Worm (Caenorhabditis elegans): ENCODE measurements around the gene C14B9.2.

DNA sequence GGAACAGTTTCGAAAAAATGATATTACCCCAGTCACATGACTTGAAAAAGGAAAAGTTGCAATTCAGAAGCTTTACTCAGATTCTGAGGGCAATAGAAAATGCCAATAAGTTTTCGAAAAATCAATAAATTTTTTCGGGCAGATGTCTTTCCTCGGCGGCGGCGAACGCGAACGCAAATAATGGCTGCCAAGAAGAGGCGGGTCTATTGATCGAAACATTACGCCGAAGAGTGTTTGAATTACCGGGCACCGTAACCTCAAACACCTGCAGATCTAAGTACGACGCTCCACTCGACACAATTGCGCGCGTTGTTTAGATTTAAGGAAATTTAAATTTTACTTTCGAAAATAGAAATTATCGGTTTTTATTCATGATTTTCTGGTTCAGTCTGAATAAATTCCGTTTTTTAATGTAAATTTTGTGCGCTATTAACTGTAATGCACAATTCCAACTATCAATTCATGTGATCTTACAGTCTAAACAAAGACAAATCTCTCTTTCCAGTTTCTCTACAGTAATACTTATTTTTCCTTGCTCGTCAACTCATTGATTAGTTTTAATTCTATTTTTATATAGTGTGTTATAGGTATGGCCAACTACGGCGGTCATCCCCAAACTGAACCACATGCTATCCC lies 30.4 kb downstream of the C14B9.2 start, which contains the start of gene prp-8:
- no peak for TF ChIP-seq nhr-237 (tag; optimal IDR thresholded peaks at IDR 0.05)
- peak; percentile 84 for TF ChIP-seq pha-4 (tag; optimal IDR thresholded peaks at IDR 0.05)
- TF ChIP-seq elt-1 (tag; optimal IDR thresholded peaks at IDR 0.05; ENCODE audit: borderline replicate concordance, insufficient read depth), result peak; percentile 38
- TF ChIP-seq lsy-2 (tag; optimal IDR thresholded peaks at IDR 0.05), result peak; percentile 97
- peak; percentile 86 for TF ChIP-seq lin-13 (tag; optimal IDR thresholded peaks at IDR 0.05)
- TF ChIP-seq drap-1 (GFP tag; optimal IDR thresholded peaks at IDR 0.05), result peak; percentile 17
- peak; percentile 50 for TF ChIP-seq cnd-1 (tag; optimal IDR thresholded peaks at IDR 0.05)
- no peak for TF ChIP-seq nhr-12 (tag; optimal IDR thresholded peaks at IDR 0.05)
- TF ChIP-seq hlh-1 (tag; optimal IDR thresholded peaks at IDR 0.05), result peak; percentile 43
- no peak for TF ChIP-seq ztf-11 (tag; optimal IDR thresholded peaks at IDR 0.05)
- no peak for TF ChIP-seq unc-62 (GFP tag; optimal IDR thresholded peaks at IDR 0.05)

All from whole organism, mixed stage, embryonic.